Worm (Caenorhabditis elegans): ENCODE data around the gene K03B4.1.

The K03B4.1 gene

DNA sequence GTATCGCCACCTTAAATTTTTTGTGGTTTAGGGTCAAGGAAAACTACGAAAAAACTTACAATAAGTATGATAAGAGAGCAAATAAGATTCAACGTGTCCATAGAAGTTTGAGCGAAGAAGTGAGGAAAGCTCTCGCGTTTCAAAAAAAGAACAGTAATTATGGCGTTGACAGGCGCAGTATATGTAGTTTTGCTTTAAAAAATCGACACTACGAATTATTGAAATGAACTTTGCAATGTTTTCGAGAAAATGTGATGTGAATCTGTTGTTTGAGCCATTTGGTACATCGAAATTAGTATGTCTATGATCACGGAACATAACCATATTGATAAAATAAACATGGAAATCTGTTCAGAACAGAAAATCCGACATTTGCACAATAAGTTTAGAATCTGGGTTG lies 26.7 kb upstream of the K03B4.1 start, which contains the start of gene srx-74:
TSS of gene srx-74 (minus strand) at position 101 of the 400 bp plus-strand sequence.
- no peak for TF ChIP-seq nhr-10 (tag; optimal IDR thresholded peaks at IDR 0.05)
- TF ChIP-seq ZK546.5 (tag; optimal IDR thresholded peaks at IDR 0.05), result no peak
- no peak for TF ChIP-seq snpc-4 (tag; optimal IDR thresholded peaks at IDR 0.05)
- no peak for TF ChIP-seq lin-13 (GFP tag; optimal IDR thresholded peaks at IDR 0.05)
- no peak for TF ChIP-seq sma-3 (GFP tag; optimal IDR thresholded peaks at IDR 0.05)
- no peak for TF ChIP-seq dmd-4 (tag; optimal IDR thresholded peaks at IDR 0.05)
- TF ChIP-seq lin-11 (tag; optimal IDR thresholded peaks at IDR 0.05), result no peak
- TF ChIP-seq nhr-21 (tag; optimal IDR thresholded peaks at IDR 0.05), result no peak
- TF ChIP-seq nhr-6 (tag; optimal IDR thresholded peaks at IDR 0.05), result no peak
- no peak for TF ChIP-seq C34F6.9 (tag; optimal IDR thresholded peaks at IDR 0.05)
- TF ChIP-seq ceh-82 (tag; optimal IDR thresholded peaks at IDR 0.05), result no peak
- no peak for TF ChIP-seq mdl-1 (tag; optimal IDR thresholded peaks at IDR 0.05)
- TF ChIP-seq nhr-12 (tag; optimal IDR thresholded peaks at IDR 0.05), result no peak
- TF ChIP-seq nhr-11 (tag; optimal IDR thresholded peaks at IDR 0.05), result no peak

- no peak for TF ChIP-seq R02D3.7 (tag; optimal IDR thresholded peaks at IDR 0.05)
- TF ChIP-seq lin-11 (tag; optimal IDR thresholded peaks at IDR 0.05), result no peak
- no peak for TF ChIP-seq peb-1 (tag; optimal IDR thresholded peaks at IDR 0.05)
- no peak for TF ChIP-seq sma-3 (GFP tag; optimal IDR thresholded peaks at IDR 0.05)
- no peak for TF ChIP-seq mab-5 (tag; optimal IDR thresholded peaks at IDR 0.05)
- no peak for TF ChIP-seq nhr-129 (tag; optimal IDR thresholded peaks at IDR 0.05)
- no peak for TF ChIP-seq nhr-77 (tag; optimal IDR thresholded peaks at IDR 0.05)
- TF ChIP-seq ztf-1 (GFP tag; conservative IDR thresholded peaks at IDR 0.05), result no peak
- no peak for TF ChIP-seq skn-1 (tag; optimal IDR thresholded peaks at IDR 0.05)
- TF ChIP-seq snpc-4 (tag; optimal IDR thresholded peaks at IDR 0.05), result no peak
- TF ChIP-seq ama-1 (optimal IDR thresholded peaks at IDR 0.05), result no peak
- no peak for TF ChIP-seq C34F6.9 (tag; optimal IDR thresholded peaks at IDR 0.05)
- TF ChIP-seq nhr-12 (tag; optimal IDR thresholded peaks at IDR 0.05), result no peak
- no peak for TF ChIP-seq sem-4 (tag; optimal IDR thresholded peaks at IDR 0.05)
- no peak for TF ChIP-seq nhr-23 (tag; optimal IDR thresholded peaks at IDR 0.05)
- TF ChIP-seq sma-9 (GFP tag; optimal IDR thresholded peaks at IDR 0.05), result no peak
- no peak for TF ChIP-seq sma-9 (tag; optimal IDR thresholded peaks at IDR 0.05)
- no peak for TF ChIP-seq elt-1 (tag; optimal IDR thresholded peaks at IDR 0.05)
- no peak for TF ChIP-seq nhr-6 (tag; optimal IDR thresholded peaks at IDR 0.05)
- TF ChIP-seq ztf-11 (tag; optimal IDR thresholded peaks at IDR 0.05), result no peak
These were observed 23.5 kb upstream of the K03B4.1 start, which contains the start of gene srx-73 for ce11 chrV:4665651-4666050. srx-73 (minus strand) TSS chrV:4665751.

- no peak for TF ChIP-seq snpc-4 (tag; optimal IDR thresholded peaks at IDR 0.05)
- no peak for TF ChIP-seq ama-1 (optimal IDR thresholded peaks at IDR 0.05)
- TF ChIP-seq elt-3 (tag; optimal IDR thresholded peaks at IDR 0.05), result no peak
- TF ChIP-seq ztf-1 (GFP tag; conservative IDR thresholded peaks at IDR 0.05), result no peak
- no peak for TF ChIP-seq dmd-4 (tag; optimal IDR thresholded peaks at IDR 0.05)
- no peak for TF ChIP-seq nhr-237 (tag; optimal IDR thresholded peaks at IDR 0.05)
- TF ChIP-seq zag-1 (tag; optimal IDR thresholded peaks at IDR 0.05), result no peak
- TF ChIP-seq nhr-129 (tag; optimal IDR thresholded peaks at IDR 0.05), result no peak
These were observed 22.1 kb upstream of the K03B4.1 start for ce11 chrV:4667062-4667461.

ce11 chrV:4668636-4669035 lies 20.5 kb upstream of the K03B4.1 start, which contains the start of gene srx-77:
srx-77 (minus strand) TSS chrV:4668736.
- TF ChIP-seq nhr-237 (tag; optimal IDR thresholded peaks at IDR 0.05) (no peak), lin-39 (tag; optimal IDR thresholded peaks at IDR 0.05) (no peak), mab-5 (tag; optimal IDR thresholded peaks at IDR 0.05) (no peak), dmd-4 (tag; optimal IDR thresholded peaks at IDR 0.05) (no peak), mbf-1 (tag; optimal IDR thresholded peaks at IDR 0.05) (no peak), nhr-21 (tag; optimal IDR thresholded peaks at IDR 0.05) (no peak), lin-11 (tag; optimal IDR thresholded peaks at IDR 0.05) (no peak), ztf-11 (tag; optimal IDR thresholded peaks at IDR 0.05) (no peak), elt-1 (tag; optimal IDR thresholded peaks at IDR 0.05) (no peak), peb-1 (tag; optimal IDR thresholded peaks at IDR 0.05) (no peak), ztf-1 (GFP tag; conservative IDR thresholded peaks at IDR 0.05) (no peak), alr-1 (tag; optimal IDR thresholded peaks at IDR 0.05) (no peak), F13H6.1 (tag; optimal IDR thresholded peaks at IDR 0.05) (no peak)

DNA sequence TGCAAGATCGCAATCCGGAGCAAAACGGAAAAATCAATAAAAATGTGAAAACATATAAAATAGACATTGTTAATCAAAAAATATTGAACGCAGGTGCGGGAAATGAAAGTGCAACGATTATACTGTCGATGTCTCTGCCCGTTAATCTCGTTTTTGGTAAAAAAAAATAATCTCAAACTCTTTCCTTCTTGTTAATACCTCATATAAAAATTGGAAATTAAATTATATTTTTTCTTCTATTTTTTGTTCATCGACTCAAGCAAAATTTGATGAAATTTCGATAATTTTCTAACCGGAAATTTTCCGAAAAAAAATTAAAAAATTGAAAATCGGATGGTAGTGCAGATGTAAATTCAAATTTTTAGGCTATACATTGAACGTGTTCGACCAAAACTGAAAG lies 16.6 kb upstream of the K03B4.1 start, which contains the start of gene K03B4.9:
TSS of gene K03B4.9 (minus strand) at position 101 of the 400 bp plus-strand sequence.
- TF ChIP-seq egl-27 (tag; optimal IDR thresholded peaks at IDR 0.05), result no peak
- no peak for TF ChIP-seq fos-1 (tag; optimal IDR thresholded peaks at IDR 0.05)
- TF ChIP-seq ztf-11 (tag; optimal IDR thresholded peaks at IDR 0.05), result no peak
- no peak for TF ChIP-seq crh-2 (tag; optimal IDR thresholded peaks at IDR 0.05)
- TF ChIP-seq lin-39 (tag; optimal IDR thresholded peaks at IDR 0.05), result no peak
- TF ChIP-seq alr-1 (tag; optimal IDR thresholded peaks at IDR 0.05), result no peak
- TF ChIP-seq C34F6.9 (tag; optimal IDR thresholded peaks at IDR 0.05), result no peak
- no peak for TF ChIP-seq elt-1 (tag; optimal IDR thresholded peaks at IDR 0.05)
- no peak for TF ChIP-seq unc-39 (tag; optimal IDR thresholded peaks at IDR 0.05)
- no peak for TF ChIP-seq sma-3 (GFP tag; optimal IDR thresholded peaks at IDR 0.05)
- TF ChIP-seq nhr-12 (tag; optimal IDR thresholded peaks at IDR 0.05), result no peak
- TF ChIP-seq aly-2 (tag; optimal IDR thresholded peaks at IDR 0.05), result no peak
- no peak for TF ChIP-seq sma-9 (GFP tag; optimal IDR thresholded peaks at IDR 0.05)
- no peak for TF ChIP-seq sma-9 (tag; optimal IDR thresholded peaks at IDR 0.05)
- no peak for TF ChIP-seq nhr-11 (tag; optimal IDR thresholded peaks at IDR 0.05)
- no peak for TF ChIP-seq unc-62 (GFP tag; optimal IDR thresholded peaks at IDR 0.05)
- no peak for TF ChIP-seq sem-4 (tag; optimal IDR thresholded peaks at IDR 0.05)
- TF ChIP-seq mdl-1 (tag; optimal IDR thresholded peaks at IDR 0.05), result no peak
- TF ChIP-seq unc-55 (GFP tag; optimal IDR thresholded peaks at IDR 0.05), result no peak
